Worm (Caenorhabditis elegans): ENCODE data around the gene chil-24.
A peak's percentile ranks its signal among the peaks of the same experiment; 100 is the strongest.
"Not testable (repeated sequence)": the region's sequence is repeated elsewhere in the genome, so short reads cannot be mapped to it uniquely, and the experiment has no call there.

chil-24 gene

ce11 chrII:3117471-3117870 lies 11.5 kb upstream of the chil-24 start, which contains the start of gene T10D4.7:
Gene T10D4.7 (plus strand): TSS chrII:3117771.
- TF ChIP-seq hnd-1 (tag; optimal IDR thresholded peaks at IDR 0.05) (no peak), scrt-1 (GFP tag; IDR thresholded peaks at IDR 0.05) (no peak), hmg-4 (GFP tag; optimal IDR thresholded peaks at IDR 0.05) (no peak), tbx-37 (GFP tag; conservative IDR thresholded peaks at IDR 0.05) (no peak), pes-1 (GFP tag; IDR thresholded peaks at IDR 0.05) (no peak), B0310.2 (tag; optimal IDR thresholded peaks at IDR 0.05) (no peak), flt-1 (GFP tag; IDR thresholded peaks at IDR 0.05) (no peak), aly-1 (tag; optimal IDR thresholded peaks at IDR 0.05) (no peak), F13C5.2 (tag; optimal IDR thresholded peaks at IDR 0.05) (no peak), tra-4 (tag; optimal IDR thresholded peaks at IDR 0.05) (no peak), ceh-13 (GFP tag; optimal IDR thresholded peaks at IDR 0.05) (no peak), hmbx-1 (tag; optimal IDR thresholded peaks at IDR 0.05) (no peak), ama-1 (optimal IDR thresholded peaks at IDR 0.05) (no peak), ets-7 (tag; optimal IDR thresholded peaks at IDR 0.05) (no peak), sea-1 (GFP tag; conservative IDR thresholded peaks at IDR 0.05) (no peak)

ce11 chrII:3118907-3119382 lies 10.0 kb upstream of the chil-24 start, which contains the start of gene T10D4.6:
Gene T10D4.6 (plus strand): TSS chrII:3119332.
- TF ChIP-seq flt-1 (GFP tag; IDR thresholded peaks at IDR 0.05) (no peak), hnd-1 (tag; optimal IDR thresholded peaks at IDR 0.05) (no peak)

ce11 chrII:3123206-3123605 lies 5.8 kb upstream of the chil-24 start, which contains the start of gene srh-71:
Gene srh-71 (plus strand): TSS chrII:3123506.
- TF ChIP-seq pes-1 (GFP tag; IDR thresholded peaks at IDR 0.05) (no peak), tbx-11 (GFP tag; IDR thresholded peaks at IDR 0.05) (no peak), F13C5.2 (tag; optimal IDR thresholded peaks at IDR 0.05) (no peak), hmg-4 (GFP tag; optimal IDR thresholded peaks at IDR 0.05) (no peak), aly-1 (tag; optimal IDR thresholded peaks at IDR 0.05) (no peak), flt-1 (GFP tag; IDR thresholded peaks at IDR 0.05) (no peak), ceh-36 (tag; optimal IDR thresholded peaks at IDR 0.05) (no peak), hmbx-1 (tag; optimal IDR thresholded peaks at IDR 0.05) (no peak), tbx-37 (GFP tag; conservative IDR thresholded peaks at IDR 0.05) (no peak), sea-1 (GFP tag; conservative IDR thresholded peaks at IDR 0.05) (no peak), B0310.2 (tag; optimal IDR thresholded peaks at IDR 0.05) (no peak), hnd-1 (tag; optimal IDR thresholded peaks at IDR 0.05) (no peak), ama-1 (optimal IDR thresholded peaks at IDR 0.05) (no peak), ceh-13 (GFP tag; optimal IDR thresholded peaks at IDR 0.05) (no peak), scrt-1 (GFP tag; IDR thresholded peaks at IDR 0.05) (no peak), tra-4 (tag; optimal IDR thresholded peaks at IDR 0.05) (no peak), ets-7 (tag; optimal IDR thresholded peaks at IDR 0.05) (no peak)

DNA sequence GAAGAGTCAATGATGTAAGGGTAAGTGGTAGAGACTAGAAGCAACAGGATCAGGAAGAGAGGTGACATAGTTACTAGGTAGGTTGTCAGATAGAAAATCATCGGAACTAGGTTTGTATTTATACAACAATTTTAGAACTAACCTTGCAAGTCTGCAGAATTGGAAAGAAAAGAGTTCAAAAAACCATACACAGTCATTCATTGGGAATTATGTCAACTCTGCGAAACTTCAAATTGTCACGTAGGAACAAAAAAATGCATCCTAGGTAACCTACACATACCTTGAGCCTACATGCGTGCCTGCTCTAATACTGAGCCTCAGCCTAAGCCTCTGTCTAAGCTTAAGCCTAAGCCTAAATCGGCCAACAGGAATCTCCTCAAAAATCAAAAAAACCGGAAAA lies 2.6 kb upstream of the chil-24 start, which contains the start of gene ins-19:
Gene ins-19 (minus strand): TSS at position 101 of the 400 bp plus-strand sequence.
- TF ChIP-seq hnd-1 (tag; optimal IDR thresholded peaks at IDR 0.05) (no peak), aly-1 (tag; optimal IDR thresholded peaks at IDR 0.05) (no peak), B0310.2 (tag; optimal IDR thresholded peaks at IDR 0.05) (no peak), ets-7 (tag; optimal IDR thresholded peaks at IDR 0.05) (no peak), tbx-11 (GFP tag; IDR thresholded peaks at IDR 0.05) (no peak), F13C5.2 (tag; optimal IDR thresholded peaks at IDR 0.05) (no peak), flt-1 (GFP tag; IDR thresholded peaks at IDR 0.05) (no peak), hmbx-1 (tag; optimal IDR thresholded peaks at IDR 0.05) (no peak), ama-1 (optimal IDR thresholded peaks at IDR 0.05) (no peak), tra-4 (tag; optimal IDR thresholded peaks at IDR 0.05) (no peak)

DNA sequence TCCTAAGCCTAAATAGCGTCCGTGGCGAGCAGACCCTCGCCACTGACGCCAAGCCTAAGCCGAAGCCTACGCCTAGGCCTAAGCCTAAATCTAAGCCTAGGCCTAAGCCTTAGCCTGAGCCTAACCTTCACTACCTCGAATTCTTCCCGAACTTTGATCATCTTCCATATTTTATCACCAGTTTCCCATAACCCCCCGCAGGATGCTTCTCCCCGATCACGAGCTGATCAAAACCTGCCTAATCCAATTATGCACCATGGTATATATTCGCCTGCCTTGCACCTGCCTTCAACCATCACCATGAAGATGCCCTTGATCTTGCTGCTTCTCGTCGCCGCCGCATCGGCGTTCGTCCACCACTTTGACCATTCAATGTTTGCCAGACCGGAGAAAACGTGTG lies 2.2 kb upstream of the chil-24 start, which contains the start of gene ins-31:
Gene ins-31 (plus strand): TSS at position 301 of the 400 bp plus-strand sequence.
- TF ChIP-seq pes-1 (GFP tag; IDR thresholded peaks at IDR 0.05): 0 out of 2 replicates have a peak, but pooled peaks have one; percentile 32

DNA sequence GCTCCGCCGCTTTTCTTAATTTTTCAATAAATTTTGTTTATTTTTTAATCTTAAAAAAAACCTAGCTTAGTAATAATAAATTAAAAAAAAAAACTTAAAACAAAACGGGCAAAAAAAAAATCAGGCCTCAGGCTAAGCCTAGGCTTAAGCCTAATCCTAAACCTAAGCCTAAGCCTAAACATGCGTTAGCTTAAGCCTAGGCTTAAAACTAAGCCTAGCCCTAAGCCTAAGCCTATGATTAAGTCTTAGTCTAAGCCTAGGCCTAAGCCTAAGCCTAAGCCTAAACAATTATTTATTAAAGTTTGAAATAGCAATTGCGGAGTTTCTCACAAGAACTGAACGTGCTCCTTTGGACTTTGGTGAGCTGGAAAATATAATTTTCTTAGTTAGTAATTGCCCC lies 6.3 kb downstream of the chil-24 start:
- TF ChIP-seq ceh-36 (tag; optimal IDR thresholded peaks at IDR 0.05) (peak; percentile 63), flt-1 (GFP tag; IDR thresholded peaks at IDR 0.05) (no peak)

- TF ChIP-seq scrt-1 (GFP tag; IDR thresholded peaks at IDR 0.05): no peak
- TF ChIP-seq hmbx-1 (tag; optimal IDR thresholded peaks at IDR 0.05): no peak
- no peak for TF ChIP-seq aly-1 (tag; optimal IDR thresholded peaks at IDR 0.05)
- no peak for TF ChIP-seq tra-4 (tag; optimal IDR thresholded peaks at IDR 0.05)
- no peak for TF ChIP-seq ceh-36 (tag; optimal IDR thresholded peaks at IDR 0.05)
- TF ChIP-seq B0310.2 (tag; optimal IDR thresholded peaks at IDR 0.05): no peak
Measured at ce11 chrII:3137804-3138203, 8.8 kb downstream of the chil-24 start, which contains the start of gene sri-54. Gene sri-54 (minus strand): TSS chrII:3137904.

ce11 chrII:3142855-3143254 lies 13.9 kb downstream of the chil-24 start, which contains the start of gene sri-42:
Gene sri-42 (minus strand): TSS chrII:3142955.
- TF ChIP-seq tra-4 (tag; optimal IDR thresholded peaks at IDR 0.05); scrt-1 (GFP tag; IDR thresholded peaks at IDR 0.05); hnd-1 (tag; optimal IDR thresholded peaks at IDR 0.05): not testable (repeated sequence)

DNA sequence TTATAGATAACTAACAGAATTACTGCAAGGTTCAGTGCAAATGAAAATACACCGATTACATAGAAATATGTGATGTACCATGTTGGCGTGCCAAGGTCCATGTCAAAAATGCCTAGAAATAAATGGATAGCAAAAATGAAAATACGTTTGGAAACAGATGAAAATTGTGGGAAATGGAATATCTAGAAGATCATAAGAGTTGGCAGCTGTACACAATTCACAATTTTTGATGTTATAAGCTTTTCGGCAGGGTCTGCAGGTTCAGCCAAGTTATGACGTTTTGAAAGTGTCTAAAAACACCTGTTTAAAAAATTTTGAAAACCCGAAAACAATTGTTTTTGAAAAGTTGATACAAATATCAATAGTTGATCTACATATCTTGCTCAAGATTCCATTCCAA lies 15.6 kb downstream of the chil-24 start, which contains the start of gene sri-43:
Gene sri-43 (minus strand): TSS at position 101 of the 400 bp plus-strand sequence.
- not testable (repeated sequence) for TF ChIP-seq ama-1 (optimal IDR thresholded peaks at IDR 0.05); pes-1 (GFP tag; IDR thresholded peaks at IDR 0.05); tra-4 (tag; optimal IDR thresholded peaks at IDR 0.05)
